Fruit fly (Drosophila melanogaster) whole organism, embryonic: ENCODE results near the gene CG46309.

ENCODE experiments used
- Adf1 ChIP-seq: fragments of 200-800 bp; sonication (Bioruptor generic); IDR thresholded peaks from 2 replicates; pipeline ENCODE4 v1.3.6; 2022; ENCODE audit warnings: missing biosample characterization, missing genetic modification characterization
- Blimp-1 ChIP-seq: fragments of 200-800 bp; sonication (Bioruptor generic); optimal IDR thresholded peaks from 3 replicates; lab custom pipeline; 2018; ENCODE audit warnings: missing biosample characterization, missing genetic modification characterization, mild to moderate bottlenecking, moderate library complexity, missing genetic modification reagents
- CG10321 ChIP-seq: fragments of 200-800 bp; sonication (Bioruptor generic); IDR thresholded peaks from 2 replicates; pipeline ENCODE4 v1.3.6; 2022; ENCODE audit warnings: missing biosample characterization, missing genetic modification characterization
- CG10959 ChIP-seq: fragments of 200-800 bp; sonication (Bioruptor generic); IDR thresholded peaks from 2 replicates; pipeline ENCODE4 v1.3.6; 2022; ENCODE audit warnings: missing biosample characterization, missing genetic modification characterization
- CG12104 ChIP-seq: fragments of 200-800 bp; sonication (Bioruptor generic); optimal IDR thresholded peaks from 3 replicates; lab custom pipeline; 2016; ENCODE audit warnings: missing biosample characterization, missing genetic modification characterization
- CG12659 ChIP-seq: fragments of 200-800 bp; sonication (Bioruptor generic); optimal IDR thresholded peaks from 3 replicates; lab custom pipeline; 2017; ENCODE audit warnings: mild to moderate bottlenecking, missing biosample characterization, missing genetic modification reagents, missing genetic modification characterization
- CG12744 ChIP-seq: fragments of 200-800 bp; sonication (Bioruptor generic); optimal IDR thresholded peaks from 2 replicates; lab custom pipeline; 2016; ENCODE audit warnings: missing biosample characterization, missing genetic modification characterization
- CG15479 ChIP-seq: fragments of 200-800 bp; sonication (Bioruptor generic); optimal IDR thresholded peaks from 3 replicates; lab custom pipeline; 2019; ENCODE audit warnings: missing biosample characterization, mild to moderate bottlenecking, missing genetic modification characterization, moderate library complexity
- CG1603 ChIP-seq: fragments of 200-800 bp; sonication (Bioruptor generic); optimal IDR thresholded peaks from 2 replicates; lab custom pipeline; 2019; ENCODE audit warnings: missing biosample characterization, mild to moderate bottlenecking, missing genetic modification characterization, moderate library complexity
- CG17359 ChIP-seq: fragments of 200-800 bp; sonication (Bioruptor generic); optimal IDR thresholded peaks from 3 replicates; lab custom pipeline; 2018; ENCODE audit warnings: missing biosample characterization, mild to moderate bottlenecking, missing genetic modification characterization, moderate library complexity
- CG18476 ChIP-seq: fragments of 200-800 bp; sonication (Bioruptor generic); optimal IDR thresholded peaks from 2 replicates; lab custom pipeline; 2016; ENCODE audit warnings: missing biosample characterization, mild to moderate bottlenecking, missing genetic modification characterization
- CG18764 ChIP-seq: fragments of 200-800 bp; sonication (Bioruptor generic); optimal IDR thresholded peaks from 3 replicates; lab custom pipeline; 2016; ENCODE audit warnings: missing biosample characterization, missing genetic modification characterization
- CG2889 ChIP-seq: fragments of 200-800 bp; sonication (Bioruptor generic); IDR thresholded peaks from 3 replicates; pipeline ENCODE4 v1.3.6; 2022; ENCODE audit warnings: missing biosample characterization, missing genetic modification characterization
- CG31365 ChIP-seq: fragments of 200-800 bp; sonication (Bioruptor generic); optimal IDR thresholded peaks from 2 replicates; lab custom pipeline; 2018; ENCODE audit warnings: missing biosample characterization, mild to moderate bottlenecking, missing genetic modification characterization
- CG34224 ChIP-seq: fragments of 200-800 bp; sonication (Bioruptor generic); IDR thresholded peaks from 3 replicates; pipeline ENCODE4 v1.3.6; 2022; ENCODE audit warnings: missing biosample characterization, missing genetic modification characterization; ENCODE audit not compliant: partially characterized antibody
- CG4730 ChIP-seq: fragments of 200-800 bp; sonication (Bioruptor generic); IDR thresholded peaks from 2 replicates; pipeline ENCODE4 v1.3.6; 2022; ENCODE audit warnings: missing biosample characterization, missing genetic modification characterization
- CG6272 ChIP-seq: fragments of 200-800 bp; sonication (Bioruptor generic); IDR thresholded peaks from 2 replicates; pipeline ENCODE4 v1.3.6; 2022; ENCODE audit warnings: missing biosample characterization, missing genetic modification characterization
- CG8281 ChIP-seq: fragments of 200-800 bp; sonication (Bioruptor generic); optimal IDR thresholded peaks from 2 replicates; lab custom pipeline; 2018; ENCODE audit warnings: missing biosample characterization, mild to moderate bottlenecking, missing genetic modification characterization, moderate library complexity
- Dip2 ChIP-seq: fragments of 200-800 bp; sonication (Bioruptor generic); IDR thresholded peaks from 2 replicates; pipeline ENCODE4 v1.3.6; 2022; ENCODE audit warnings: missing biosample characterization, missing genetic modification characterization
- Doc3 ChIP-seq: fragments of 200-800 bp; sonication (Bioruptor generic); IDR thresholded peaks from 3 replicates; pipeline ENCODE4 v1.3.6; 2022; ENCODE audit warnings: missing biosample characterization, missing genetic modification characterization; ENCODE audit not compliant: partially characterized antibody
- HmgD ChIP-seq: fragments of 200-800 bp; sonication (Bioruptor generic); optimal IDR thresholded peaks from 3 replicates; lab custom pipeline; 2016; ENCODE audit warnings: missing biosample characterization, missing genetic modification characterization
- Med ChIP-seq: fragments of 200-800 bp; sonication (Bioruptor generic); peaks from one replicate; lab custom pipeline; 2016; ENCODE audit warnings: missing biosample characterization, missing genetic modification characterization, mild to moderate bottlenecking, inconsistent platforms, moderate library complexity
- Oaz ChIP-seq: fragments of 200-800 bp; sonication (Bioruptor generic); IDR thresholded peaks from 2 replicates; pipeline ENCODE4 v1.3.6; 2022; ENCODE audit warnings: missing biosample characterization, missing genetic modification characterization
- PHDP ChIP-seq: fragments of 200-800 bp; sonication (Bioruptor generic); optimal IDR thresholded peaks from 3 replicates; lab custom pipeline; 2018; ENCODE audit warnings: missing biosample characterization, mild to moderate bottlenecking, missing genetic modification characterization, moderate library complexity
- Ravus ChIP-seq: fragments of 200-800 bp; sonication (Bioruptor generic); IDR thresholded peaks from 2 replicates; pipeline ENCODE4 v1.3.6; 2022; ENCODE audit warnings: missing biosample characterization, missing genetic modification characterization
- Six4 ChIP-seq: fragments of 200-800 bp; sonication (Bioruptor generic); optimal IDR thresholded peaks from 2 replicates; lab custom pipeline; 2016; ENCODE audit warnings: missing biosample characterization, missing genetic modification characterization
- Spps ChIP-seq: fragments of 200-800 bp; sonication (Bioruptor generic); optimal IDR thresholded peaks from 2 replicates; lab custom pipeline; 2018; ENCODE audit warnings: missing biosample characterization, mild to moderate bottlenecking, missing genetic modification characterization
- Trl ChIP-seq, 3 experiments: fragments of >200 bp in 2 of 3; fragments of 200-800 bp in 1 of 3; sonication (Bioruptor generic) in 1 of 3; optimal IDR thresholded peaks; 2 replicates in 1 of 3; 3 replicates in 2 of 3; lab custom pipeline; 2016 to 2017; ENCODE audit warnings: missing biosample characterization in 1 of 3, missing genetic modification characterization in 1 of 3
- bcd ChIP-seq: fragments of 200-800 bp; sonication (Bioruptor generic); optimal IDR thresholded peaks from 2 replicates; lab custom pipeline; 2017; ENCODE audit warnings: missing biosample characterization, mild to moderate bottlenecking, missing genetic modification characterization
- bigmax ChIP-seq: fragments of 200-800 bp; sonication (Bioruptor generic); optimal IDR thresholded peaks from 2 replicates; lab custom pipeline; 2018; ENCODE audit warnings: missing biosample characterization, mild to moderate bottlenecking, missing genetic modification characterization
- cg ChIP-seq: fragments of 200-800 bp; sonication (Bioruptor generic); optimal IDR thresholded peaks from 3 replicates; lab custom pipeline; 2019; ENCODE audit warnings: missing biosample characterization, mild to moderate bottlenecking, missing genetic modification characterization, moderate library complexity
- chif ChIP-seq, 2 experiments: fragments of 200-800 bp; sonication (Bioruptor generic); optimal IDR thresholded peaks; 3 replicates each; lab custom pipeline; 2016; ENCODE audit warnings: missing biosample characterization in 2 of 2, missing genetic modification characterization in 2 of 2
- da ChIP-seq: fragments of 200-800 bp; sonication (Bioruptor generic); optimal IDR thresholded peaks from 2 replicates; lab custom pipeline; 2016; ENCODE audit warnings: missing biosample characterization, missing genetic modification characterization
- dysf ChIP-seq: fragments of 200-800 bp; sonication (Bioruptor generic); IDR thresholded peaks from 3 replicates; pipeline ENCODE4 v1.3.6; 2022; ENCODE audit warnings: missing biosample characterization, missing genetic modification characterization
- ewg ChIP-seq: fragments of 200-800 bp; sonication (Bioruptor generic); optimal IDR thresholded peaks from 3 replicates; lab custom pipeline; 2017; ENCODE audit warnings: mild to moderate bottlenecking, missing biosample characterization, missing genetic modification reagents, missing genetic modification characterization
- fru ChIP-seq: fragments of >200 bp; optimal IDR thresholded peaks from 2 replicates; lab custom pipeline; 2017
- ftz-f1 ChIP-seq: fragments of 200-800 bp; sonication (Bioruptor generic); optimal IDR thresholded peaks from 2 replicates; lab custom pipeline; 2016; ENCODE audit warnings: missing biosample characterization, missing genetic modification characterization
- ham ChIP-seq: fragments of 200-800 bp; sonication (Bioruptor generic); IDR thresholded peaks from 2 replicates; pipeline ENCODE4 v1.3.6; 2022; ENCODE audit warnings: missing biosample characterization, missing genetic modification characterization
- kay ChIP-seq: fragments of 200-800 bp; sonication (Bioruptor generic); optimal IDR thresholded peaks from 2 replicates; lab custom pipeline; 2016; ENCODE audit warnings: missing biosample characterization, missing genetic modification characterization
- knrl ChIP-seq: fragments of 200-800 bp; sonication (Bioruptor generic); IDR thresholded peaks from 3 replicates; pipeline ENCODE4 v1.3.6; 2022; ENCODE audit warnings: missing biosample characterization, missing genetic modification characterization; ENCODE audit not compliant: partially characterized antibody
- lbe ChIP-seq: fragments of 200-800 bp; sonication (Bioruptor generic); optimal IDR thresholded peaks from 2 replicates; lab custom pipeline; 2016; ENCODE audit warnings: missing biosample characterization, mild to moderate bottlenecking, missing genetic modification characterization
- peb ChIP-seq: fragments of 200-800 bp; sonication (Bioruptor generic); IDR thresholded peaks from 2 replicates; pipeline ENCODE4 v1.3.6; 2022; ENCODE audit warnings: missing biosample characterization, missing genetic modification characterization
- pros ChIP-seq: fragments of 200-800 bp; sonication (Bioruptor generic); optimal IDR thresholded peaks from 3 replicates; lab custom pipeline; 2019; ENCODE audit warnings: missing biosample characterization, mild to moderate bottlenecking, missing genetic modification characterization, moderate library complexity
- sc ChIP-seq, 3 experiments: fragments of >200 bp in 2 of 3; fragments of 200-800 bp in 1 of 3; sonication (Bioruptor generic) in 1 of 3; optimal IDR thresholded peaks; 2 replicates in 2 of 3; 3 replicates in 1 of 3; lab custom pipeline; 2017; ENCODE audit warnings: mild to moderate bottlenecking in 1 of 3, missing biosample characterization in 1 of 3, missing genetic modification characterization in 1 of 3, missing genetic modification reagents in 1 of 3
- sd ChIP-seq: fragments of 200-800 bp; sonication (Bioruptor generic); optimal IDR thresholded peaks from 3 replicates; lab custom pipeline; 2018; ENCODE audit warnings: missing biosample characterization, mild to moderate bottlenecking, missing genetic modification characterization, moderate library complexity
- sim ChIP-seq: fragments of 200-800 bp; sonication (Bioruptor generic); IDR thresholded peaks from 2 replicates; pipeline ENCODE4 v1.3.6; 2022; ENCODE audit warnings: missing biosample characterization, missing genetic modification characterization
- tup ChIP-seq: fragments of 200-800 bp; sonication (Bioruptor generic); optimal IDR thresholded peaks from 2 replicates; lab custom pipeline; 2016; ENCODE audit warnings: missing biosample characterization, mild to moderate bottlenecking, missing genetic modification characterization, moderate library complexity
- twi ChIP-seq: fragments of 200-800 bp; optimal IDR thresholded peaks from 2 replicates; lab custom pipeline; 2019; ENCODE audit warnings: missing biosample characterization, mild to moderate bottlenecking, missing genetic modification characterization, moderate library complexity

Gene CG46309

DNA sequence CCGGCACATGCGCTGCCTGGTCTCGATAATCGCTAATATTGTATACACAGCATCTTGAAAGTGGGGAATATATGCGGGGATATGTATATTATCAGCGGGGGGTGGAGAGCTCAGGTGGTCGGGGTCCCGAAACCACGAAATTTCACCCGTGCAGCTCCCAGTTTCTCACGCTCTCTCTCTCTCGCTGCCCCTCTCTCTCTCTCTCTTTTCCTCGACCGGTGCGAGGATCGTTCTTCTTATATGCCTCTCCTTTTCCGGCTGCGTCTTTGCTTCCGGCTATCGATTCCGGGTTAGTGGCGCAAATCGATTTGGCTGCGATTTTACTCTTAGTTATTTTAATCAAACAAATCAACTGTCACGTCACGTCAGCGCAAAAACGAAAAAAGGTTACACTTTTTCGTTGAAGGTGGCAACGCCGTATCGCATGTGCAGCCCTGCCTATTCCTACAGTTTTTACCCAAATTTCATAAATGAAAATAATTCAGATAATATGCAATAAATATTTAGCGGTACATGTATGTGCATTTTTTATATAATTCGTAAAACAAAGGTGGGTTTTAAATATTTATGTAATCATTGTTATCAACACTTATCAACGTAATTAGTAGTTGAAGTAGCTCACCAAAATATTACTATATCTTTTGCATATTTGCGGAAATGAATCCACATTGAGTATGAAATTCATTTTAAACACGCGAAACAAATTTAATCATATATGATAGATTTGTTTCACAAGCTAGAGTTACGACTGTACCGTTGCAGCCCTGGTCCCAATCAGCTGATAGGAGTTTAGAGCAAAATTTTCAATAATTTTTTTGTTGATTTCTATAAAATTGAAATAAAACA, 48.1 kb upstream of the CG46309 start, which contains the start of the genes heix and CG17328 (continued):
- peak; percentile 48 for TF ChIP-seq ewg (GFP tag; lab: Kevin White, UChicago)
- TF ChIP-seq ham, result no peak; the same call in 1 of the 2 replicates
- peak; percentile 52; the same call in 1 of the 2 replicates for TF ChIP-seq CG4730
- TF ChIP-seq lbe (GFP tag; lab: Kevin White, UChicago), result peak; percentile 7
- peak; percentile 17; the same call in 1 of the 2 replicates for TF ChIP-seq Oaz (GFP tag; lab: Robert Waterston, UW)
- TF ChIP-seq CG2889 (GFP tag; lab: Robert Waterston, UW), result no peak
- 0 out of 3 replicates have a peak, but pooled peaks have one; percentile 12 for TF ChIP-seq CG34224
- peak; percentile 50 for TF ChIP-seq Blimp-1 (GFP tag; lab: Kevin White, UChicago)
- TF ChIP-seq Six4 (GFP tag; lab: Kevin White, UChicago), result peak; percentile 59
- no peak for TF ChIP-seq HmgD (GFP tag; lab: Kevin White, UChicago)
- TF ChIP-seq peb (GFP tag; lab: Robert Waterston, UW), result 0 out of 2 replicates have a peak, but pooled peaks have one; percentile 24
- TF ChIP-seq CG12744 (GFP tag; lab: Kevin White, UChicago), result peak; percentile 35
- peak; percentile 93 for TF ChIP-seq Med
- peak; percentile 6 for TF ChIP-seq sd
- TF ChIP-seq knrl (GFP tag; lab: Robert Waterston, UW), result no peak
- peak; percentile 48 for TF ChIP-seq CG18476 (GFP tag; lab: Kevin White, UChicago)
- peak; percentile 78 for TF ChIP-seq PHDP (tag; lab: Kevin White, UChicago)
- TF ChIP-seq CG10321 (GFP tag; lab: Robert Waterston, UW), result no peak
- peak; percentile 49 for TF ChIP-seq CG18764
- TF ChIP-seq da (GFP tag; lab: Kevin White, UChicago), result no peak
- TF ChIP-seq CG1603 (tag; lab: Kevin White, UChicago), result peak; percentile 63
- TF ChIP-seq CG10959 (GFP tag; lab: Robert Waterston, UW), result no peak
- TF ChIP-seq ftz-f1, result peak; percentile 67
- peak; percentile 82 for TF ChIP-seq dysf
- no peak for TF ChIP-seq Doc3 (GFP tag; lab: Robert Waterston, UW)
- peak; percentile 63 for TF ChIP-seq CG17359
- peak; percentile 18 for TF ChIP-seq tup
- TF ChIP-seq CG8281 (tag; lab: Kevin White, UChicago), result peak; percentile 39
- TF ChIP-seq bigmax, result no peak
- TF ChIP-seq sc (optimal IDR thresholded peaks at IDR 0.05; lab: Kevin White, UChicago), result no peak
- TF ChIP-seq sc (GFP tag; optimal IDR thresholded peaks at IDR 0.05; lab: Kevin White, UChicago), result no peak
- no peak for TF ChIP-seq Spps (tag; lab: Kevin White, UChicago)
- TF ChIP-seq cg (GFP tag; lab: Kevin White, UChicago), result no peak
- TF ChIP-seq CG6272, result no peak; the same call in none of the 2 replicates
- TF ChIP-seq bcd (GFP tag; lab: Kevin White, UChicago), result peak; percentile 74
- peak; percentile 80 for TF ChIP-seq CG12659
- TF ChIP-seq CG12104 (GFP tag; lab: Kevin White, UChicago), result peak; percentile 78
- no peak for TF ChIP-seq CG31365 (tag; lab: Kevin White, UChicago)
- no peak for TF ChIP-seq fru (lab: Kevin White, UChicago)
- no peak for TF ChIP-seq Adf1
- no peak for TF ChIP-seq sim
- TF ChIP-seq CG15479 (GFP tag; lab: Kevin White, UChicago), result peak; percentile 73
- peak; percentile 5 to 64 for TF ChIP-seq chif (GFP tag; optimal IDR thresholded peaks at IDR 0.05; lab: Kevin White, UChicago)
- TF ChIP-seq Ravus (GFP tag; lab: Robert Waterston, UW), result peak; percentile 3; the same call in 1 of the 2 replicates
- peak; percentile 34 for TF ChIP-seq kay
- peak; percentile 88 to 89 for TF ChIP-seq Trl (optimal IDR thresholded peaks at IDR 0.05; lab: Kevin White, UChicago)
- peak; percentile 48 for TF ChIP-seq Trl (GFP tag; optimal IDR thresholded peaks at IDR 0.05; lab: Kevin White, UChicago)
- peak; percentile 49 for TF ChIP-seq twi (tag; lab: Kevin White, UChicago)
- TF ChIP-seq pros, result no peak
- no peak for TF ChIP-seq Dip2
